Fruit fly (Drosophila melanogaster): ENCODE measurements around the gene Nlp.

Nlp gene

dm6 chr3R:30036609-30037008, 32.0 kb downstream of the Nlp start, which contains the start of gene ZIPIC (continued):
- TF ChIP-seq amos (GFP tag; IDR thresholded peaks at IDR 0.05; ENCODE audit: partially characterized antibody), result peak; percentile 61; the same call in 1 of the 2 replicates
- TF ChIP-seq MBD-R2 (GFP tag; IDR thresholded peaks at IDR 0.05), result peak; percentile 94
- no peak for TF ChIP-seq ac (GFP tag; optimal IDR thresholded peaks at IDR 0.05)
- TF ChIP-seq CG34224 (GFP tag; IDR thresholded peaks at IDR 0.05; ENCODE audit: partially characterized antibody), result peak; percentile 69
- no peak for TF ChIP-seq nau (GFP tag; optimal IDR thresholded peaks at IDR 0.05)
- no peak for TF ChIP-seq CG17612 (GFP tag; IDR thresholded peaks at IDR 0.05)
- peak; percentile 61 for TF ChIP-seq Sry-δ (GFP tag; optimal IDR thresholded peaks at IDR 0.05)
- TF ChIP-seq Side (GFP tag; optimal IDR thresholded peaks at IDR 0.05), result no peak
- no peak for TF ChIP-seq CG18476 (GFP tag; optimal IDR thresholded peaks at IDR 0.05)
- TF ChIP-seq CG15514 (GFP tag; optimal IDR thresholded peaks at IDR 0.05), result peak; percentile 99
- peak; percentile 52 for TF ChIP-seq bbx (GFP tag; IDR thresholded peaks at IDR 0.05; ENCODE audit: partially characterized antibody)
- peak; percentile 49 for TF ChIP-seq trem (tag; optimal IDR thresholded peaks at IDR 0.05)
- TF ChIP-seq CG2116 (GFP tag; optimal IDR thresholded peaks at IDR 0.05), result peak; percentile 46
- peak; percentile 80 for TF ChIP-seq Dp (GFP tag; optimal IDR thresholded peaks at IDR 0.05)
- no peak for TF ChIP-seq Sox102F (GFP tag; optimal IDR thresholded peaks at IDR 0.05)
- peak; percentile 64 for TF ChIP-seq CG9797 (GFP tag; optimal IDR thresholded peaks at IDR 0.05)
- TF ChIP-seq Hmx (GFP tag; optimal IDR thresholded peaks at IDR 0.05), result no peak
- TF ChIP-seq Scr (GFP tag; IDR thresholded peaks at IDR 0.05; ENCODE audit: partially characterized antibody), result peak; percentile 42; the same call in 1 of the 2 replicates
- TF ChIP-seq CG7963 (GFP tag; IDR thresholded peaks at IDR 0.05; ENCODE audit: partially characterized antibody), result 0 out of 3 replicates have a peak, but pooled peaks have one; percentile 7
- TF ChIP-seq Max (GFP tag; optimal IDR thresholded peaks at IDR 0.05), result no peak
- TF ChIP-seq Sin3A (optimal IDR thresholded peaks at IDR 0.05), result peak; percentile 56
- TF ChIP-seq CG4404 (GFP tag; IDR thresholded peaks at IDR 0.05), result no peak
- peak; percentile 74 for TF ChIP-seq HLH4C (GFP tag; IDR thresholded peaks at IDR 0.05; ENCODE audit: partially characterized antibody)
- no peak for TF ChIP-seq CG13775 (GFP tag; optimal IDR thresholded peaks at IDR 0.05)
- TF ChIP-seq CG12744 (GFP tag; optimal IDR thresholded peaks at IDR 0.05), result no peak
- TF ChIP-seq Mad (GFP tag; optimal IDR thresholded peaks at IDR 0.05), result no peak
- TF ChIP-seq chinmo (GFP tag; IDR thresholded peaks at IDR 0.05; ENCODE audit: partially characterized antibody), result peak; percentile 44; the same call in 1 of the 4 replicates
- TF ChIP-seq disco-r (GFP tag; optimal IDR thresholded peaks at IDR 0.05), result no peak
- TF ChIP-seq hbn (GFP tag; IDR thresholded peaks at IDR 0.05; ENCODE audit: partially characterized antibody), result peak; percentile 55; the same call in 1 of the 2 replicates
- TF ChIP-seq CG11398 (GFP tag; optimal IDR thresholded peaks at IDR 0.05), result no peak
- TF ChIP-seq br (optimal IDR thresholded peaks at IDR 0.05), result no peak
- 0 out of 3 replicates have a peak, but pooled peaks have one; percentile 6 for TF ChIP-seq ci (GFP tag; IDR thresholded peaks at IDR 0.05)
- TF ChIP-seq stwl (tag; optimal IDR thresholded peaks at IDR 0.05), result peak; percentile 65
- peak; percentile 23 for TF ChIP-seq CG17186 (GFP tag; optimal IDR thresholded peaks at IDR 0.05)
- TF ChIP-seq MESR4 (GFP tag; optimal IDR thresholded peaks at IDR 0.05), result peak; percentile 75
- no peak for TF ChIP-seq slbo (GFP tag; IDR thresholded peaks at IDR 0.05)
- peak; percentile 61; the same call in 1 of the 2 replicates for TF ChIP-seq sna (GFP tag; IDR thresholded peaks at IDR 0.05; ENCODE audit: partially characterized antibody)
- peak; percentile 67 for TF ChIP-seq pzg (GFP tag; optimal IDR thresholded peaks at IDR 0.05)
- no peak for TF ChIP-seq sc (optimal IDR thresholded peaks at IDR 0.05)
- TF ChIP-seq sc (GFP tag; optimal IDR thresholded peaks at IDR 0.05), result no peak
- TF ChIP-seq emc (GFP tag; optimal IDR thresholded peaks at IDR 0.05), result no peak
- TF ChIP-seq Opbp (GFP tag; IDR thresholded peaks at IDR 0.05; ENCODE audit: partially characterized antibody), result peak; percentile 64; the same call in 1 of the 3 replicates
- TF ChIP-seq Dll (GFP tag; IDR thresholded peaks at IDR 0.05; ENCODE audit: partially characterized antibody), result peak; percentile 53; the same call in 1 of the 4 replicates
- no peak for TF ChIP-seq Drgx (GFP tag; IDR thresholded peaks at IDR 0.05)
- TF ChIP-seq so (GFP tag; IDR thresholded peaks at IDR 0.05), result no peak
- TF ChIP-seq slp2 (GFP tag; optimal IDR thresholded peaks at IDR 0.05), result no peak
- TF ChIP-seq bsh (GFP tag; optimal IDR thresholded peaks at IDR 0.05), result no peak
- no peak for TF ChIP-seq dpn (GFP tag; optimal IDR thresholded peaks at IDR 0.05)
- TF ChIP-seq knrl (GFP tag; IDR thresholded peaks at IDR 0.05; ENCODE audit: partially characterized antibody), result peak; percentile 36; the same call in 1 of the 3 replicates
- TF ChIP-seq Dref (GFP tag; IDR thresholded peaks at IDR 0.05), result peak; percentile 80

Data from whole organism, embryonic.